Worm (Caenorhabditis elegans): ENCODE measurements around the gene ZK829.1.
A peak's percentile ranks its signal among the peaks of the same experiment; 100 is the strongest.

DNA sequence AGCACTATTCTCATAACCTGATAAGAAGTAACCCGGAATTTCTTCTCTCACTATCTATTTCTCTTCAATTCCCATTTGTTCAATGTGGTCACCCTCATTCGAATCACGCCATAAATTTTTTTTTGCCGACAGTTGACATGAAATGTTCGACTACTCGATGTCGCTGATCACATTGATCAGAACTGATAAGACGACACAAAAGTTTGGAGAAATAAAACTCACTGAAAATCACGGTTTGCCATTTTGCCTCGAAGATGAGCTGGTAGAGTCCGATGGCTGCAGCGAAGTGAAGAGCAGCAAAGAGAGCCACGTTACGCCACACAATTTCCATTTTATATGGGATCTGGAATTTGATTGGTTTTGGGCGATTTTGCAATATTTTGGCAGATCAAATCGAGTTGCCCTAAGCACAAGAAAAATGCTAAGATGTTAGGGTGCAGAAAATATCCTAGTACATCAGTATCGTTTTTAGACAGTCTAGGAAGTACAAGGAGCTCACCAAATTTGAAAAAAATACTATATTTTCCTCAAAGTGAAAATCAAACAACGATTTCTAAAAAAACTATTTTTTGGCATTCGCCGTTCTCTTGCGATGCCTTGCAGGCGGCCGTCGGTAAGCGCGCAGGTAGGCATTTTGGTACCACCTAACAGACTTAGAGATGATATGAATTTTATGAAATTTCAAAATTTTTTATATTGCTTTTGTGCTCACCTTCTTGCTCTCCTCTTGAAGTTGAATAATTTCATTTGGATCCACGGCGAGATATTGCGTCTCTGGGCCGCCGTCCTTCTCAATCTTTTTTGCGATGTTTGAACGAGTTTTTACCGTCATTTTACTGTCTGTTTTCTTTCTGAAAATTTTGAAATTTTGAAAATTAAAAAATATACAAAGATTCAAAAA, 27.1 kb downstream of the ZK829.1 start, which contains the start of gene fat-6:
- TF ChIP-seq zim-3 (tag; optimal IDR thresholded peaks at IDR 0.05) (no peak), pha-4 (tag; optimal IDR thresholded peaks at IDR 0.05) (no peak), nfyb-1 (GFP tag; IDR thresholded peaks at IDR 0.05) (no peak), F55B11.4 (tag; optimal IDR thresholded peaks at IDR 0.05; ENCODE audit: borderline replicate concordance, insufficient read depth) (no peak), Y79H2A.3 (GFP tag; conservative IDR thresholded peaks at IDR 0.05) (no peak), egl-18 (GFP tag; IDR thresholded peaks at IDR 0.05) (no peak), egrh-3 (GFP tag; IDR thresholded peaks at IDR 0.05) (no peak), mxl-1 (tag; optimal IDR thresholded peaks at IDR 0.05) (no peak), ceh-58 (GFP tag; IDR thresholded peaks at IDR 0.05) (no peak), nhr-80 (tag; optimal IDR thresholded peaks at IDR 0.05) (peak; percentile 43), snpc-1.3 (tag; optimal IDR thresholded peaks at IDR 0.05; ENCODE audit: insufficient read depth) (no peak), ceh-100 (GFP tag; IDR thresholded peaks at IDR 0.05) (no peak), mcd-1 (GFP tag; IDR thresholded peaks at IDR 0.05) (peak; percentile 11; the same call in 1 of the 2 replicates)
